Worm (Caenorhabditis elegans) whole organism, midembryonic: ENCODE results near the gene srg-10.

ENCODE experiments used
- cog-1 ChIP-seq: sonication (generic microtip); optimal IDR thresholded peaks from 2 replicates; lab custom pipeline; 2016; ENCODE audit warnings: missing genetic modification characterization, missing compliant biosample characterization
- klf-2 ChIP-seq: fragments of 200-800 bp; sonication (Bioruptor generic); conservative IDR thresholded peaks from 2 replicates; pipeline ENCODE4 v1.3.6; 2022; ENCODE audit warnings: missing genetic modification reagents, missing genetic modification characterization, missing compliant biosample characterization
- ref-1 ChIP-seq: fragments of 200-800 bp; sonication (Bioruptor generic); conservative IDR thresholded peaks from 2 replicates; pipeline ENCODE4 v1.3.6; 2022; ENCODE audit warnings: missing genetic modification reagents, missing genetic modification characterization, missing compliant biosample characterization

- no peak for TF ChIP-seq ref-1 (GFP tag; lab: Robert Waterston, UW)
- TF ChIP-seq klf-2 (GFP tag; lab: Robert Waterston, UW), result no peak
- TF ChIP-seq cog-1, result no peak
These were observed 27.6 kb downstream of the srg-10 start, which contains the start of gene pgap-2 for ce11 chrIII:4705207-4705606.
